Fruit fly (Drosophila melanogaster) S2 (cell line): ENCODE results near the gene Or67a.

Source experiments
- CG8478 ChIP-seq: fragments of >200 bp; optimal IDR thresholded peaks from 2 replicates; lab custom pipeline; 2018
- CTCF ChIP-seq, 2 experiments: fragments of >200 bp; optimal IDR thresholded peaks; 2 replicates each; lab custom pipeline; 2018

Or67a gene

dm6 chr3L:9528835-9529234 is at the start of gene Or67a:
TSS of gene Or67a (plus strand) at chr3L:9529067.
- no peak for TF ChIP-seq CG8478 (lab: Kevin White, UChicago)
- no peak for TF ChIP-seq CTCF (optimal IDR thresholded peaks at IDR 0.05; lab: Kevin White, UChicago)

dm6 chr3L:9487586-9487985 is 41.3 kb upstream of the Or67a start, which contains the start of gene pall:
TSS of gene pall (minus strand) at chr3L:9487790.
- TF ChIP-seq CG8478 (lab: Kevin White, UChicago) (no peak), CTCF (optimal IDR thresholded peaks at IDR 0.05; lab: Kevin White, UChicago) (peak in 1 of 2 experiments; percentile 6)

DNA sequence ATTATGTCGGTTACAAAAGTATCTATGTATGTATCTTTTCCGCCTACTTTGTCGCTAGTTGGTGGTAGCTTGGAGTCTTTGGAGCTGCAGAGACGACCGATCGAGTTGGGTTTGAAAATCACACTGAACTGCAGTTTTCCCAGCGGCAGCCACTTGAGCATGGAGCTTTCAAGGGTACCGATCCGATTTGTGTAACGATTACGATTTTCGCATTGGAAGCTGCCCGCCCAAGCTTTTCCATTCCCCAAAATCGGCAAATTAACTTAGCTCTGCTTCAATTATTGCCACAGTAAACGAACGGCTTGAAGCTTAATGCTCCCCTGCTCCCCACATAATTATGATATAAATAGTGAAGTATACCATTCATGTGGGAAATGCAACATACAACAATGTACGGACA is 39.7 kb upstream of the Or67a start, which contains the start of gene CG32036:
TSS of gene CG32036 (minus strand) at position 101 of the 400 bp plus-strand sequence.
- TF ChIP-seq CG8478 (lab: Kevin White, UChicago) (no peak), CTCF (optimal IDR thresholded peaks at IDR 0.05; lab: Kevin White, UChicago) (no peak)

DNA sequence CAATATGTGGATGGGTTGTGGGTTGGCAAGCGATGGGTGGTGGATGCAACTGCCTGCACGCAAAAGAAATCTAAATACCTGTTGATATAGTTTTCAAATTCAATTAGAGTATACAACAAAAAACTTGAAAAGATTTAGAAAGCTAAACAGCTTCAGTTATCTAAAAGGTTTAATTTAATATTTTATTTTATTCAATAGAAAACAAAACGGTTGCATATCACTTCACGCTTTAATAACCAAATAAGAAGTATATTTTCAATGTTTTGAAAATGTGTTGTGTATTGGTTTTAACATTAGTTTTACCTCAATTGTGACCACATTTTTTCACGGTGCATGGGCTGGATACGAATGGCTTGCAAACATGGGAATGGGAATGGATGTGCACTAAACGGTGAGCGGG is 39.2 kb upstream of the Or67a start:
- TF ChIP-seq CG8478 (lab: Kevin White, UChicago) (no peak), CTCF (optimal IDR thresholded peaks at IDR 0.05; lab: Kevin White, UChicago) (no peak)

dm6 chr3L:9490432-9490831 is 38.4 kb upstream of the Or67a start:
- TF ChIP-seq CG8478 (lab: Kevin White, UChicago): no peak
- TF ChIP-seq CTCF (optimal IDR thresholded peaks at IDR 0.05; lab: Kevin White, UChicago): no peak

dm6 chr3L:9491331-9491730 is 37.5 kb upstream of the Or67a start:
- TF ChIP-seq CTCF (optimal IDR thresholded peaks at IDR 0.05; lab: Kevin White, UChicago) (no peak), CG8478 (lab: Kevin White, UChicago) (no peak)

- TF ChIP-seq CG8478 (lab: Kevin White, UChicago) (no peak), CTCF (optimal IDR thresholded peaks at IDR 0.05; lab: Kevin White, UChicago) (no peak)
These were observed 36.8 kb upstream of the Or67a start, which contains the start of gene CG32037 for dm6 chr3L:9492115-9492514. TSS of gene CG32037 (minus strand) at chr3L:9492215.

DNA sequence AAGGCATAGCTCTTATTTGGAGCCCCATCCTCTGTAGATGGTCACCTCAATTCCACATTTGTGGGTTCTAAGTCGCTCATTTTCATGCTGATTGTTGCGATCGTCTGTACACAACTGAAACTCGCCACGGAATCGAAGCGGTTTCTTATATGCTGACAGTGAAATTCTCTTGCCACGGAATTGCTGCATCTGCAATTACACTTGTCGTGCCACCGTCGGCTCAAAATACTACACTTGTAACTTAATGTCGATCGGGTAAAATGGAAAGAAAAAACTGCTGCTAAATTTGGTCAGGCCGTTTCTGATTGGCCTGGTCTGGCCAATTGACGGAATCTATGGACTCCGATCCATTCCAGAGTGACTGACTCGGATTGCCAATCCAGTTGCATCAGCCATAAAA is 31.6 kb upstream of the Or67a start:
- TF ChIP-seq CTCF (optimal IDR thresholded peaks at IDR 0.05; lab: Kevin White, UChicago): no peak
- no peak for TF ChIP-seq CG8478 (lab: Kevin White, UChicago)

DNA sequence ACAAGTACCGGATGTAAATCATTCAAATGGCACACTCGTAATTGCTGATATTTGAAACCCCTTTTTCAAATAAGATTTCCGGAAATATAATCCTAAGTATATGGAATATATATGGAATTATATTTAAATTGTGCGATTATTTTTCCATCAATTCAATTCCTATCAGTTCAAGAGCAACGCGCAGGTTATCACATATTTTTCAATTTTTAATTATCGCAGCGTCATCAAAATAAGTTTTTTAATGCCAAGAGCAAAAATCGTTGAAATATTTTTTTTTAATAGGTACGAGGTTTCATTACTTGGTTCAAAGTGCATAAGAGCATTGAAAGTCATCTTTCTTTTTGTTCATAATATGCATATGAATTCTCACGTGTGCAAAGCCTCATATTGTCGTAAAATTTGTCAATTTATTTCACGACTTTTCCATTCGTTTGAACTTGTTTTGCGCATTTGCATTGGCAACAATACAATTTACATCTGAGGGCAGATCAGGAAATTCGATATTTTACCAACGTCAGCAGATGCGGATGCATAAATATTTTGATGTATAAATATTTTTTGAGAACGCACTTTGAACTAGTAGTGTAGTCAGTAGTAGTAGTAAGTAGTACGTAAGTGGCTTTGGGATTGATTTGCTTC is 30.8 kb upstream of the Or67a start:
- TF ChIP-seq CG8478 (lab: Kevin White, UChicago) (no peak), CTCF (optimal IDR thresholded peaks at IDR 0.05; lab: Kevin White, UChicago) (no peak)

DNA sequence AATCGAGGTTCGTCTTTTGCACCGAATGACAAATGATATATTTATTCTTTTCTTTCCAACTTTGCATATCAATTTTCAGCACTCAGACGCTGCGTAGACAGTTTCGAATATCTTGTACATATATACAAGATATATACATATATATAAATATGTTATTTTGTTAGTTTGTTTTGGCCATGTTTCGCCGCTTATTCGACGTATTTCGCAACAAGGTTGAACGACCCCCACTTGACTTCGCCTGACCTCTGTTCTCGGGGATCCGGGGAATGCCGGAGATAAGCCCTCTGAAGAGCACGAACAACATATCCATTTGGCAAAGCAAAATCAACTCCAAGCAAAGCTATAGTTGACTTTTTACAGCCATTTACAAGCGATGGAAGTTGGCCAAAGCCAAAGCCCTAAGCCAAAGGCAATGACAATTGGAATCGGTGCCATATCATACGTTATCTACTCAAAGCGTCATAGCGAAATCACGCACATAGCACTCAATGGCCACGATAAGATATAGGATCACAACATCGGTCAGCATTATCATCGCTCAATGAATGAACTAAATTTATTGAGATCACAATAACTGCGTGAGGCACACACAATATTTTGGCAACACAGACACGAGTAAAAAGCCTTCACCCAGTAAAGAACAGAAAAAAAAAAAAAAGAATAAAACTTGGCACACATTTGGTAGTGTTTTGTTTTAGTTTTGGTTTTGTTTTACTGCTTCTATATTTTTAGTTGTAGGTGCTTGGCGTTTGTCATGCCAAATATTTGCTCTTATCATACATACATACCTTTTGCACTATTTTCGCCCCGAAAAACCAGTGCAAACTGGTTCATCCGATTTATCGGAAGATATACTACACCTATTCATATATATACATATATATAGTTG is 28.7 kb upstream of the Or67a start:
- TF ChIP-seq CG8478 (lab: Kevin White, UChicago): no peak
- no peak for TF ChIP-seq CTCF (optimal IDR thresholded peaks at IDR 0.05; lab: Kevin White, UChicago)

- no peak for TF ChIP-seq CTCF (optimal IDR thresholded peaks at IDR 0.05; lab: Kevin White, UChicago)
- no peak for TF ChIP-seq CG8478 (lab: Kevin White, UChicago)
These were observed 27.6 kb upstream of the Or67a start for dm6 chr3L:9501298-9501697.

dm6 chr3L:9502294-9502693 is 26.6 kb upstream of the Or67a start:
- TF ChIP-seq CG8478 (lab: Kevin White, UChicago): no peak
- no peak for TF ChIP-seq CTCF (optimal IDR thresholded peaks at IDR 0.05; lab: Kevin White, UChicago)

dm6 chr3L:9502856-9503255 is 26.0 kb upstream of the Or67a start:
- TF ChIP-seq CG8478 (lab: Kevin White, UChicago) (no peak), CTCF (optimal IDR thresholded peaks at IDR 0.05; lab: Kevin White, UChicago) (no peak)

DNA sequence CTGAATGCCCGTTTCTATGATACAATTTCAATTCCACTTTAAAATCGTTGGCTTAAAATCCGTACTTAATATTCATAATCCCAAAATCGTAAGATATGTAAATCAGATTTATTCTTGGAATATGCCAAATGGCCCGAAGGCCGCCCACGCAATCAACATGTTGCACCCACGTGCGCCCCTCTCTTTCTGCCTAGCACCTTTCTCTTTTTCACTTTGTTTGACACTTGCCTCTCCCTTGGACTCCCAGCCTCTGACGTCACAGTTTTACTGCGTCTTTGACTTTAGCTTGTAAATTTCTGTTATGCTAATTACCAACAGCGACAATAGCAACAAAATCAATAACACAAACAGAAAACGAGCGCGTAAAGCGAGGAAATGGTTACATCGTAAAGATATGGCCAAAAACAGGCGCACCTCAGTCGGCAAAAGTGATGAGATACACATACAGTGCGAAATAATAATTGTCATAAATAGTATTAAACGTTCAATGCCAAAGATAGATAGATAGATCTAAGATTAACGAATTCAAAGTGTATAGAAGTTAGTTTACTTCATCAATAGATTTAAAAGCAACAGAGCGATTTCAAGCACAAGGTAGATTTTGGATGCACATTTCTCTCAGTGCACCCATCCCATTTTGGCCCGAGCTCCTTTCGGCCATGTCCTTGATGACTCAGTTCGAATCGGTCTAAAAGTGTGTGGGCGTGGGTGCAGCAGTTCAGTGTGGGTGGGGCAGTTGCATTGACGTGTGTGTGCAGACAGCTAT is 25.1 kb upstream of the Or67a start:
- TF ChIP-seq CTCF (optimal IDR thresholded peaks at IDR 0.05; lab: Kevin White, UChicago) (no peak), CG8478 (lab: Kevin White, UChicago) (no peak)
